Worm (Caenorhabditis elegans): ENCODE data around the gene F54A3.6.

The F54A3.6 gene

ce11 chrII:2190522-2190921 lies 41.7 kb downstream of the F54A3.6 start:
- TF ChIP-seq W03F9.2 (tag; optimal IDR thresholded peaks at IDR 0.05) (no peak), him-1 (tag; optimal IDR thresholded peaks at IDR 0.05) (no peak), dao-5 (tag; optimal IDR thresholded peaks at IDR 0.05) (no peak)

ce11 chrII:2189357-2189756 lies 42.9 kb downstream of the F54A3.6 start, which contains the start of gene mtq-2:
Gene mtq-2, minus strand, starts transcription at chrII:2189457.
- no peak for TF ChIP-seq him-1 (tag; optimal IDR thresholded peaks at IDR 0.05)
- TF ChIP-seq W03F9.2 (tag; optimal IDR thresholded peaks at IDR 0.05), result no peak
- TF ChIP-seq dao-5 (tag; optimal IDR thresholded peaks at IDR 0.05), result no peak

ce11 chrII:2186730-2187129 lies 45.5 kb downstream of the F54A3.6 start:
- TF ChIP-seq dao-5 (tag; optimal IDR thresholded peaks at IDR 0.05) (no peak), him-1 (tag; optimal IDR thresholded peaks at IDR 0.05) (no peak), W03F9.2 (tag; optimal IDR thresholded peaks at IDR 0.05) (no peak)

ce11 chrII:2186329-2186728 lies 45.9 kb downstream of the F54A3.6 start, which contains the start of gene gba-2:
Gene gba-2, minus strand, starts transcription at chrII:2186434.
- TF ChIP-seq W03F9.2 (tag; optimal IDR thresholded peaks at IDR 0.05) (no peak), him-1 (tag; optimal IDR thresholded peaks at IDR 0.05) (no peak), dao-5 (tag; optimal IDR thresholded peaks at IDR 0.05) (no peak)

- TF ChIP-seq W03F9.2 (tag; optimal IDR thresholded peaks at IDR 0.05) (no peak), him-1 (tag; optimal IDR thresholded peaks at IDR 0.05) (no peak), dao-5 (tag; optimal IDR thresholded peaks at IDR 0.05) (no peak)
Measured at ce11 chrII:2177735-2178134, 54.5 kb downstream of the F54A3.6 start.

ce11 chrII:2176688-2177087 lies 55.6 kb downstream of the F54A3.6 start, which contains the start of gene gba-1:
Gene gba-1, plus strand, starts transcription at chrII:2176741.
- TF ChIP-seq him-1 (tag; optimal IDR thresholded peaks at IDR 0.05) (no peak), dao-5 (tag; optimal IDR thresholded peaks at IDR 0.05) (no peak), W03F9.2 (tag; optimal IDR thresholded peaks at IDR 0.05) (no peak)
